Fruit fly (Drosophila melanogaster) whole organism, embryonic: Measurements from ENCODE around the gene Nepl20.

Experiments
- CG16779 ChIP-seq: fragments of 200-800 bp; sonication (Bioruptor generic); IDR thresholded peaks from 2 replicates; pipeline ENCODE4 v1.3.6; 2022; ENCODE audit warnings: missing biosample characterization, missing genetic modification characterization
- CG18764 ChIP-seq: fragments of 200-800 bp; sonication (Bioruptor generic); optimal IDR thresholded peaks from 3 replicates; lab custom pipeline; 2016; ENCODE audit warnings: missing biosample characterization, missing genetic modification characterization
- CG6654 ChIP-seq: fragments of 200-800 bp; sonication (Bioruptor generic); optimal IDR thresholded peaks from 2 replicates; lab custom pipeline; 2017; ENCODE audit warnings: missing biosample characterization, mild to moderate bottlenecking, missing genetic modification characterization
- Dip2 ChIP-seq: fragments of 200-800 bp; sonication (Bioruptor generic); IDR thresholded peaks from 2 replicates; pipeline ENCODE4 v1.3.6; 2022; ENCODE audit warnings: missing biosample characterization, missing genetic modification characterization
- Lim3 ChIP-seq: fragments of 200-800 bp; sonication (Bioruptor generic); IDR thresholded peaks from 2 replicates; pipeline ENCODE4 v1.3.6; 2022; ENCODE audit warnings: missing biosample characterization, missing genetic modification characterization
- fd96Cb ChIP-seq: fragments of 200-800 bp; sonication (Bioruptor generic); optimal IDR thresholded peaks from 2 replicates; lab custom pipeline; 2018; ENCODE audit warnings: missing biosample characterization, mild to moderate bottlenecking, missing genetic modification characterization, moderate library complexity
- gsb ChIP-seq: fragments of 200-800 bp; sonication (Bioruptor generic); IDR thresholded peaks from 2 replicates; pipeline ENCODE4 v1.3.6; 2022; ENCODE audit warnings: missing biosample characterization, missing genetic modification characterization

dm6 chr3R:28856829-28857228 lies 23.8 kb upstream of the Nepl20 start:
- no peak for TF ChIP-seq gsb
- TF ChIP-seq CG18764 (GFP tag; lab: Kevin White, UChicago) = no peak
- TF ChIP-seq Dip2 (GFP tag; lab: Robert Waterston, UW) = no peak
- no peak for TF ChIP-seq fd96Cb
- TF ChIP-seq CG16779 (GFP tag; lab: Robert Waterston, UW) = no peak
- no peak for TF ChIP-seq CG6654 (GFP tag; lab: Kevin White, UChicago)
- no peak for TF ChIP-seq Lim3 (GFP tag; lab: Robert Waterston, UW)
